Worm (Caenorhabditis elegans) whole organism, mixed stage, embryonic: Measurements from ENCODE around the gene R13A1.10.

ENCODE experiments used
- blmp-1 ChIP-seq: fragments of 150-350 bp; optimal IDR thresholded peaks from 2 replicates; lab custom pipeline; 2014; ENCODE audit warnings: missing biosample characterization, missing genetic modification characterization
- ceh-83 ChIP-seq: fragments of 200-800 bp; sonication (Bioruptor generic); optimal IDR thresholded peaks from 2 replicates; lab custom pipeline; 2018; ENCODE audit warnings: mild to moderate bottlenecking, missing genetic modification characterization, missing compliant biosample characterization
- hlh-1 ChIP-seq: fragments of 150-350 bp; optimal IDR thresholded peaks from 2 replicates; lab custom pipeline; 2014; ENCODE audit warnings: missing biosample characterization, missing genetic modification reagents, missing genetic modification characterization
- lin-13 ChIP-seq: fragments of 150-350 bp; optimal IDR thresholded peaks from 2 replicates; lab custom pipeline; 2014; ENCODE audit warnings: missing biosample characterization, missing genetic modification characterization
- nhr-28 ChIP-seq: fragments of 150-350 bp; optimal IDR thresholded peaks from 2 replicates; lab custom pipeline; 2014; ENCODE audit warnings: missing biosample characterization, missing genetic modification characterization
- nhr-76 ChIP-seq: sonication (generic microtip); optimal IDR thresholded peaks from 2 replicates; lab custom pipeline; 2017; ENCODE audit warnings: missing biosample characterization, missing genetic modification characterization
- pha-4 ChIP-seq: fragments of 150-350 bp; optimal IDR thresholded peaks from 2 replicates; lab custom pipeline; 2018; ENCODE audit warnings: missing biosample characterization, missing genetic modification reagents, missing genetic modification characterization
- sptf-1 ChIP-seq: sonication (generic microtip); optimal IDR thresholded peaks from 2 replicates; lab custom pipeline; 2017; ENCODE audit warnings: mild to moderate bottlenecking, missing genetic modification characterization, moderate library complexity, missing compliant biosample characterization
- unc-120 ChIP-seq: sonication (generic microtip); optimal IDR thresholded peaks from 2 replicates; lab custom pipeline; 2017; ENCODE audit warnings: missing genetic modification characterization, missing compliant biosample characterization; ENCODE audit not compliant: poor library complexity, severe bottlenecking
- zip-8 ChIP-seq: fragments of 150-350 bp; optimal IDR thresholded peaks from 2 replicates; lab custom pipeline; 2014; ENCODE audit warnings: missing biosample characterization, missing genetic modification characterization

DNA sequence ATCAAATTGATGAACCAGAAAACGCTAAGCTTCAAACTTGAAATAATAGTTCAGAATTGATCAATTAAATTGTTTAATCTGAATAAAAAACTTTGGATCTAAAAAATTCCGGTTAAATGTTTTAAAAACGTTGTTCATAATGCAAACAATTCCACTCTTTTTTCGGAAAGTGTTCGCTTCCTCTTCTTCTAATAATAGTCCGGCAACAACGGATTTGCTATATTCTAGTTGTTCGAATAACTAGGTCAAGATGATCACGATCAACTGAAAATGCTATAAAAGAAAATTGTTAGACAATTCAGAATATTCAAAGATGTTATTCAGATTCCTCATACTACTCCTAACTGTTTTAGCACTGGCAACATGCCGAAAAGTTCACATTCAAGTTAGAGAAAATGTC lies 4.0 kb upstream of the R13A1.10 start, which contains the start of gene D2024.4:
- TF ChIP-seq sptf-1, result no peak
- TF ChIP-seq zip-8 (tag; lab: Kevin White, UChicago), result no peak
- no peak for TF ChIP-seq lin-13 (tag; lab: Kevin White, UChicago)
- no peak for TF ChIP-seq hlh-1 (tag; lab: Kevin White, UChicago)
- TF ChIP-seq unc-120 (tag; lab: Kevin White, UChicago), result no peak
- no peak for TF ChIP-seq nhr-76 (tag; lab: Kevin White, UChicago)
- no peak for TF ChIP-seq pha-4 (tag; lab: Kevin White, UChicago)
- no peak for TF ChIP-seq ceh-83
- no peak for TF ChIP-seq nhr-28 (tag; lab: Kevin White, UChicago)
- no peak for TF ChIP-seq blmp-1 (tag; lab: Kevin White, UChicago)
